Fruit fly (Drosophila melanogaster): Measurements from ENCODE around the gene rpk.

rpk gene

DNA sequence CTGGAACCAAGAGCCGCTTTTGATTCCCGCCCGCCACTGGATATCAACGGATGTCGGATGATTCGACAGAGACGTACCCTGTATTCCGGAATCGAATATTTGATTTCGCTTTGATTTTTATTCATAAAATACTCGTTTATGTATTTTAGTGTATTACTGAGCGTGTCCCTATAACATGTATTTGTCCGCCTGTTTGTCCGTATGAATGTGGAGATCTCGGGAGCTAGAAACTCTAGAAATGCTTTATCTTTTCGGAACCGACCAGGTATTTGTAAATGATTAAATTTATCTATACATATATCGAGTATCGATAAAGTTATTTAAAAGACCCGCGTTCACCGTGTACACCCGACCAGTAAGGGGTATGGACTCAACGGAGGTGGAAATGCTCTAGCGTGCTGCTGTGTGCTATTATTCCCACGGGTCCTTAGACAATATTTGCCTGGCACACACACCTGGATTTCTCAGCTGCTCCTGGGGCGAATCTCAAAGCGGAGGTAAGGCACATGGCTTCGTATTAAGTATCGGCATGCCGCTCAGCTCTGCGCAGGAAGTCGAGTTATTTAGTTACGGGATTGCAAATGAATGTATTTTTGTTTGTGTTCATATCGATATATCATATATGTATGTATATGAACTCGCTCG lies 43.8 kb upstream of the rpk start (continued):
- TF ChIP-seq CG16815 (GFP tag; optimal IDR thresholded peaks at IDR 0.05) (peak; percentile 6), chif (GFP tag; optimal IDR thresholded peaks at IDR 0.05) (peak in 1 of 2 experiments; percentile 31), ac (GFP tag; optimal IDR thresholded peaks at IDR 0.05) (peak; percentile 82), Meics (GFP tag; optimal IDR thresholded peaks at IDR 0.05) (peak; percentile 16), lab (GFP tag; optimal IDR thresholded peaks at IDR 0.05) (peak; percentile 22), CG17612 (GFP tag; IDR thresholded peaks at IDR 0.05) (no peak), Hmr (GFP tag; optimal IDR thresholded peaks at IDR 0.05) (no peak), CG2199 (GFP tag; IDR thresholded peaks at IDR 0.05) (peak; percentile 79; the same call in 1 of the 3 replicates), Pdp1 (GFP tag; optimal IDR thresholded peaks at IDR 0.05) (peak in 1 of 2 experiments; percentile 16), CG13424 (tag; optimal IDR thresholded peaks at IDR 0.05) (no peak), CG2120 (GFP tag; optimal IDR thresholded peaks at IDR 0.05) (peak; percentile 35), CG11695 (GFP tag; IDR thresholded peaks at IDR 0.05) (no peak), CG15514 (GFP tag; optimal IDR thresholded peaks at IDR 0.05) (no peak), Chrac-16 (GFP tag; optimal IDR thresholded peaks at IDR 0.05) (peak; percentile 3), CG15696 (tag; optimal IDR thresholded peaks at IDR 0.05) (peak; percentile 29), gce (GFP tag; IDR thresholded peaks at IDR 0.05) (no peak), dmrt11E (tag; optimal IDR thresholded peaks at IDR 0.05) (peak; percentile 41), Xrp1 (GFP tag; IDR thresholded peaks at IDR 0.05) (peak; percentile 24; the same call in 1 of the 2 replicates), corto (GFP tag; optimal IDR thresholded peaks at IDR 0.05) (no peak), D19B (GFP tag; optimal IDR thresholded peaks at IDR 0.05) (peak; percentile 71), Ets65A (GFP tag) (peak; percentile 52), gem (tag; optimal IDR thresholded peaks at IDR 0.05) (peak; percentile 29), MBD-R2 (GFP tag; IDR thresholded peaks at IDR 0.05) (no peak), CG9727 (GFP tag; optimal IDR thresholded peaks at IDR 0.05) (peak; percentile 6), sens (GFP tag) (peak; percentile 78), Dbx (GFP tag; IDR thresholded peaks at IDR 0.05) (no peak), CG10209 (GFP tag; optimal IDR thresholded peaks at IDR 0.05) (peak; percentile 1)

DNA sequence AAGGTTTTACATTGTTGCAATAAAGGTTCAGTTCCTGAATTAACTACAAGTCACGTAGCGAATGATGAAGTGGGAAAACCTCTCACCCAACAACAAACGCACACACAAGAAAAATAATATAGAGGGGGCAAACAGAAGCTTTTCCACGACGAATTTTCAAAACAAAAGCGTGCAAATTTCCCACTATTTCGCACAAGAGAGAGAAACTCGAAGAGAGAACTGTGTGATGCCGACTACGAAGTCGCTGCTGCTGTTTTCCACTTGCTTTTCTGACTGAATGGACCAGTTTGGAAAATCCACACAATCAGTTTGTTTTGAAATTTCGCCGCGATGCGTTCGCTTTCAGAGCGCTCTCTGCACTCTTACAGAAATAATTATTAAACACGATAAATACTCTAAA lies 33.2 kb upstream of the rpk start, which contains the start of gene 5-HT2A:
5-HT2A (plus strand) TSS at position 301 of the 400 bp plus-strand sequence.
- TF ChIP-seq al (GFP tag; IDR thresholded peaks at IDR 0.05) (no peak), Trl (optimal IDR thresholded peaks at IDR 0.05) (peak; percentile 15 to 19), Trl (GFP tag; optimal IDR thresholded peaks at IDR 0.05) (no peak)

DNA sequence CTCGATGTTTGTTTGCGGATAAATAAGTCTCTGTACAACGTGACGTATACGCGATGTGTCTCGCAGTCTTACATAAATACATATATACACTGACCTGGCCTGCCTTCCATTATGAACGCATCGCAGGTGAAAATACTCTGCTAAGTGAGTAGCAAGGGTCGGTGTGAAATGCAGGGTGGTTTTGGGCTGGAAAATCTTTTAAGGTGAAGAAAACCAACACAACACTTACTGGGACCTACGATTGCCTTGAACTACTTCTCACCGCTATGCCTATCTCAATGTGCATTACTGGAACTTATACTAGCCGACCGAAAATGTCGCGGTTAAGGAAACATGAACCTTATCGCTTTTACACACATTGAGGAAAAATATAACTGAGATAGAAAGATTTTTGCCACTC lies 29.7 kb upstream of the rpk start:
- peak; percentile 45 for TF ChIP-seq Ets65A (GFP tag)
- peak; percentile 53 for TF ChIP-seq sens (GFP tag)
- TF ChIP-seq Med (GFP tag), result peak; percentile 53
- peak; percentile 57; the same call in 1 of the 2 replicates for TF ChIP-seq CG7372 (GFP tag; IDR thresholded peaks at IDR 0.05)
- no peak for TF ChIP-seq da (GFP tag; optimal IDR thresholded peaks at IDR 0.05)
- TF ChIP-seq E2f1 (GFP tag; IDR thresholded peaks at IDR 0.05), result no peak
- TF ChIP-seq CG5180 (GFP tag; optimal IDR thresholded peaks at IDR 0.05), result no peak
- TF ChIP-seq CG2199 (GFP tag; IDR thresholded peaks at IDR 0.05), result no peak
- peak; percentile 55 for TF ChIP-seq D19A (tag; optimal IDR thresholded peaks at IDR 0.05)
- TF ChIP-seq gce (GFP tag; IDR thresholded peaks at IDR 0.05), result no peak
- no peak for TF ChIP-seq Awh (GFP tag; IDR thresholded peaks at IDR 0.05)
- no peak for TF ChIP-seq CG12659 (GFP tag; optimal IDR thresholded peaks at IDR 0.05)
- TF ChIP-seq BtbVII (GFP tag; optimal IDR thresholded peaks at IDR 0.05), result no peak
